Worm (Caenorhabditis elegans) whole organism, young adult: ENCODE data around the gene spp-8.

ENCODE experiments used
- aptf-2 ChIP-seq: fragments of 200-800 bp; sonication (Bioruptor generic); conservative IDR thresholded peaks from 2 replicates; pipeline ENCODE4 v1.3.6; 2022; ENCODE audit warnings: missing genetic modification reagents, missing genetic modification characterization, missing compliant biosample characterization
- bed-1 ChIP-seq: fragments of 200-800 bp; sonication (Bioruptor generic); IDR thresholded peaks from 2 replicates; pipeline ENCODE4 v1.3.6; 2022; ENCODE audit warnings: missing genetic modification reagents, missing genetic modification characterization, missing compliant biosample characterization
- ceh-58 ChIP-seq: fragments of 200-800 bp; sonication (Bioruptor generic); IDR thresholded peaks from 2 replicates; pipeline ENCODE4 v1.3.6; 2022; ENCODE audit warnings: missing genetic modification characterization, missing compliant biosample characterization
- dpl-1 ChIP-seq: fragments of 150-350 bp; optimal IDR thresholded peaks from 2 replicates; lab custom pipeline; 2014; ENCODE audit warnings: missing biosample characterization, missing genetic modification reagents, missing genetic modification characterization
- efl-1 ChIP-seq: fragments of 150-350 bp; optimal IDR thresholded peaks from 2 replicates; lab custom pipeline; 2014; ENCODE audit warnings: missing biosample characterization, missing genetic modification reagents, missing genetic modification characterization
- hmg-1.2 ChIP-seq: fragments of 200-800 bp; sonication (Bioruptor generic); IDR thresholded peaks from 2 replicates; pipeline ENCODE4 v1.3.6; 2022; ENCODE audit warnings: missing genetic modification reagents, missing genetic modification characterization, missing compliant biosample characterization
- let-607 ChIP-seq, 2 experiments: fragments of 200-800 bp in 1 of 2; sonication (Bioruptor generic) in 1 of 2; sonication (generic microtip) in 1 of 2; optimal IDR thresholded peaks; 2 replicates each; lab custom pipeline; 2016 to 2018; ENCODE audit warnings: mild to moderate bottlenecking in 2 of 2, missing compliant biosample characterization in 2 of 2, missing genetic modification characterization in 2 of 2, moderate library complexity in 2 of 2, missing genotype in 1 of 2
- mes-4 ChIP-seq: sonication (generic microtip); optimal IDR thresholded peaks from 2 replicates; lab custom pipeline; 2016; ENCODE audit warnings: missing genotype, missing genetic modification characterization, missing compliant biosample characterization
- nfya-2 ChIP-seq: fragments of 200-800 bp; sonication (Bioruptor generic); IDR thresholded peaks from 2 replicates; pipeline ENCODE4 v1.3.6; 2022; ENCODE audit warnings: missing genetic modification reagents, missing genetic modification characterization, missing compliant biosample characterization
- sdz-38 ChIP-seq: sonication (generic microtip); optimal IDR thresholded peaks from 2 replicates; lab custom pipeline; 2016; ENCODE audit warnings: missing genotype, missing genetic modification characterization, missing compliant biosample characterization
- tbx-9 ChIP-seq: sonication (generic microtip); optimal IDR thresholded peaks from 2 replicates; lab custom pipeline; 2016; ENCODE audit warnings: borderline replicate concordance, missing genetic modification characterization, inconsistent platforms, missing compliant biosample characterization
- xnd-1 ChIP-seq: sonication (generic microtip); optimal IDR thresholded peaks from 2 replicates; lab custom pipeline; 2016; ENCODE audit warnings: missing genotype, missing genetic modification reagents, missing genetic modification characterization, missing compliant biosample characterization
- ztf-26 ChIP-seq: sonication (generic microtip); optimal IDR thresholded peaks from 2 replicates; lab custom pipeline; 2017; ENCODE audit warnings: missing genetic modification characterization, missing compliant biosample characterization

- TF ChIP-seq dpl-1 (GFP tag; lab: Kevin White, UChicago) (no peak), ceh-58 (GFP tag; lab: Robert Waterston, UW) (no peak), xnd-1 (tag; lab: Kevin White, UChicago) (no peak), nfya-2 (GFP tag; lab: Robert Waterston, UW) (no peak), let-607 (tag; optimal IDR thresholded peaks at IDR 0.05; lab: Kevin White, UChicago) (no peak), efl-1 (GFP tag; lab: Kevin White, UChicago) (no peak), tbx-9 (tag; lab: Kevin White, UChicago) (no peak), hmg-1.2 (GFP tag; lab: Robert Waterston, UW) (no peak), aptf-2 (GFP tag; lab: Robert Waterston, UW) (no peak), bed-1 (GFP tag; lab: Robert Waterston, UW) (no peak), sdz-38 (tag; lab: Kevin White, UChicago) (no peak), ztf-26 (tag; lab: Kevin White, UChicago) (no peak), mes-4 (no peak)
Observed at ce11 chrIV:8520594-8520993, 39.1 kb downstream of the spp-8 start, which contains the start of gene pkg-2.
